Fruit fly (Drosophila melanogaster) whole organism, embryonic: ENCODE results near the gene CNPYb.
A peak's percentile ranks its signal among the peaks of the same experiment; 100 is the strongest.

Experiments
- CG10267 ChIP-seq: fragments of 200-800 bp; sonication (Bioruptor generic); optimal IDR thresholded peaks from 2 replicates; lab custom pipeline; 2018; ENCODE audit warnings: missing biosample characterization, mild to moderate bottlenecking, missing genetic modification characterization, moderate library complexity
- CG10321 ChIP-seq: fragments of 200-800 bp; sonication (Bioruptor generic); IDR thresholded peaks from 2 replicates; pipeline ENCODE4 v1.3.6; 2022; ENCODE audit warnings: missing biosample characterization, missing genetic modification characterization
- CG10565 ChIP-seq: fragments of 200-800 bp; sonication (Bioruptor generic); optimal IDR thresholded peaks from 3 replicates; lab custom pipeline; 2016; ENCODE audit warnings: missing biosample characterization, mild to moderate bottlenecking, missing genetic modification characterization
- CG11085 ChIP-seq: fragments of 200-800 bp; sonication (Bioruptor generic); IDR thresholded peaks from 2 replicates; pipeline ENCODE4 v1.3.6; 2022; ENCODE audit warnings: missing biosample characterization, missing genetic modification characterization
- CG11247 ChIP-seq: fragments of 200-800 bp; sonication (Bioruptor generic); IDR thresholded peaks from 2 replicates; pipeline ENCODE4 v1.3.6; 2022; ENCODE audit warnings: missing biosample characterization, missing genetic modification characterization
- CG14860 ChIP-seq: fragments of 200-800 bp; sonication (Bioruptor generic); IDR thresholded peaks from 3 replicates; pipeline ENCODE4 v1.3.6; 2022; ENCODE audit warnings: missing biosample characterization, missing genetic modification characterization; ENCODE audit not compliant: partially characterized antibody
- CG17568 ChIP-seq: fragments of 200-800 bp; sonication (Bioruptor generic); optimal IDR thresholded peaks from 2 replicates; lab custom pipeline; 2018; ENCODE audit warnings: missing biosample characterization, mild to moderate bottlenecking, missing genetic modification characterization, moderate library complexity
- CG17612 ChIP-seq: fragments of 200-800 bp; sonication (Bioruptor generic); IDR thresholded peaks from 2 replicates; pipeline ENCODE4 v1.3.6; 2022; ENCODE audit warnings: missing biosample characterization, missing genetic modification characterization
- CG1792 ChIP-seq: fragments of 200-800 bp; sonication (Bioruptor generic); optimal IDR thresholded peaks from 2 replicates; lab custom pipeline; 2016; ENCODE audit warnings: missing biosample characterization, missing genetic modification characterization
- CG30020 ChIP-seq: fragments of 200-800 bp; optimal IDR thresholded peaks from 2 replicates; lab custom pipeline; 2019; ENCODE audit warnings: missing biosample characterization, mild to moderate bottlenecking, missing genetic modification characterization, moderate library complexity
- CG31388 ChIP-seq: fragments of 200-800 bp; sonication (Bioruptor generic); optimal IDR thresholded peaks from 2 replicates; lab custom pipeline; 2016; ENCODE audit warnings: missing biosample characterization, missing genetic modification characterization
- CG31441 ChIP-seq: fragments of 200-800 bp; sonication (Bioruptor generic); IDR thresholded peaks from 2 replicates; pipeline ENCODE4 v1.3.6; 2022; ENCODE audit warnings: missing biosample characterization, missing genetic modification characterization
- CG32532 ChIP-seq: fragments of 200-800 bp; sonication (Bioruptor generic); IDR thresholded peaks from 2 replicates; pipeline ENCODE4 v1.3.6; 2022; ENCODE audit warnings: missing biosample characterization, missing genetic modification characterization
- CG3281 ChIP-seq: fragments of 200-800 bp; sonication (Bioruptor generic); optimal IDR thresholded peaks from 3 replicates; lab custom pipeline; 2017; ENCODE audit warnings: missing biosample characterization, mild to moderate bottlenecking, missing genetic modification characterization
- CG33213 ChIP-seq: fragments of 200-800 bp; sonication (Bioruptor generic); optimal IDR thresholded peaks from 3 replicates; lab custom pipeline; 2016; ENCODE audit warnings: missing biosample characterization, missing genetic modification characterization
- CG4404 ChIP-seq: fragments of 200-800 bp; sonication (Bioruptor generic); IDR thresholded peaks from 2 replicates; pipeline ENCODE4 v1.3.6; 2022; ENCODE audit warnings: missing biosample characterization, missing genetic modification characterization
- CG6683 ChIP-seq: fragments of 200-800 bp; sonication (Bioruptor generic); optimal IDR thresholded peaks from 2 replicates; lab custom pipeline; 2017; ENCODE audit warnings: missing biosample characterization, mild to moderate bottlenecking, missing genetic modification characterization, missing genetic modification reagents
- CG6854 ChIP-seq: fragments of 200-800 bp; sonication (Bioruptor generic); optimal IDR thresholded peaks from 3 replicates; lab custom pipeline; 2017; ENCODE audit warnings: missing biosample characterization, mild to moderate bottlenecking, missing genetic modification characterization
- CG7357 ChIP-seq: fragments of 200-800 bp; sonication (Bioruptor generic); IDR thresholded peaks from 3 replicates; pipeline ENCODE4 v1.3.6; 2022; ENCODE audit warnings: missing biosample characterization, missing genetic modification characterization
- CTCF ChIP-seq: fragments of 200-800 bp; sonication (Bioruptor generic); optimal IDR thresholded peaks from 2 replicates; lab custom pipeline; 2017; ENCODE audit warnings: missing biosample characterization, mild to moderate bottlenecking, missing genetic modification characterization, moderate library complexity
- D ChIP-seq, 2 experiments: fragments of 200-800 bp in 1 of 2; fragments of >200 bp in 1 of 2; sonication (Bioruptor generic) in 1 of 2; optimal IDR thresholded peaks; 2 replicates in 1 of 2; 3 replicates in 1 of 2; lab custom pipeline; 2017; ENCODE audit warnings: mild to moderate bottlenecking in 1 of 2, missing biosample characterization in 1 of 2, missing genetic modification characterization in 1 of 2, missing genetic modification reagents in 1 of 2
- Dek ChIP-seq: fragments of 200-800 bp; sonication (Bioruptor generic); optimal IDR thresholded peaks from 3 replicates; lab custom pipeline; 2019; ENCODE audit warnings: missing biosample characterization, mild to moderate bottlenecking, missing genetic modification characterization, moderate library complexity
- Dp ChIP-seq: fragments of 200-800 bp; sonication (Bioruptor generic); optimal IDR thresholded peaks from 2 replicates; lab custom pipeline; 2018; ENCODE audit warnings: missing biosample characterization, mild to moderate bottlenecking, missing genetic modification characterization, moderate library complexity
- Hmr ChIP-seq: fragments of 200-800 bp; sonication (Bioruptor generic); optimal IDR thresholded peaks from 3 replicates; lab custom pipeline; 2017; ENCODE audit warnings: mild to moderate bottlenecking, missing biosample characterization, missing genetic modification reagents, missing genetic modification characterization
- MBD-R2 ChIP-seq: fragments of 200-800 bp; sonication (Bioruptor generic); IDR thresholded peaks from 2 replicates; pipeline ENCODE4 v1.3.6; 2022; ENCODE audit warnings: missing biosample characterization, missing genetic modification characterization
- Mrtf ChIP-seq: fragments of 200-800 bp; sonication (Bioruptor generic); IDR thresholded peaks from 3 replicates; pipeline ENCODE4 v1.3.6; 2022; ENCODE audit warnings: missing biosample characterization, missing genetic modification characterization
- Myb ChIP-seq: fragments of 200-800 bp; sonication (Bioruptor generic); optimal IDR thresholded peaks from 2 replicates; lab custom pipeline; 2016; ENCODE audit warnings: missing biosample characterization, missing genetic modification characterization
- Nf-YC ChIP-seq: fragments of 200-800 bp; optimal IDR thresholded peaks from 3 replicates; lab custom pipeline; 2019; ENCODE audit warnings: missing biosample characterization, mild to moderate bottlenecking, missing genetic modification characterization, moderate library complexity
- Oaz ChIP-seq: fragments of 200-800 bp; sonication (Bioruptor generic); IDR thresholded peaks from 2 replicates; pipeline ENCODE4 v1.3.6; 2022; ENCODE audit warnings: missing biosample characterization, missing genetic modification characterization
- Six4 ChIP-seq: fragments of 200-800 bp; sonication (Bioruptor generic); optimal IDR thresholded peaks from 2 replicates; lab custom pipeline; 2016; ENCODE audit warnings: missing biosample characterization, missing genetic modification characterization
- Spps ChIP-seq: fragments of 200-800 bp; sonication (Bioruptor generic); optimal IDR thresholded peaks from 2 replicates; lab custom pipeline; 2018; ENCODE audit warnings: missing biosample characterization, mild to moderate bottlenecking, missing genetic modification characterization
- Xrp1 ChIP-seq: fragments of 200-800 bp; sonication (Bioruptor generic); IDR thresholded peaks from 2 replicates; pipeline ENCODE4 v1.3.6; 2022; ENCODE audit warnings: missing biosample characterization, missing genetic modification characterization
- caup ChIP-seq: fragments of 200-800 bp; sonication (Bioruptor generic); optimal IDR thresholded peaks from 3 replicates; lab custom pipeline; 2017; ENCODE audit warnings: missing biosample characterization, mild to moderate bottlenecking, missing genetic modification characterization, moderate library complexity; ENCODE audit not compliant: severe bottlenecking
- dan ChIP-seq: fragments of 200-800 bp; sonication (Bioruptor generic); IDR thresholded peaks from 2 replicates; pipeline ENCODE4 v1.3.6; 2022; ENCODE audit warnings: missing biosample characterization, missing genetic modification characterization
- dimm ChIP-seq: fragments of 200-800 bp; sonication (Bioruptor generic); IDR thresholded peaks from 2 replicates; pipeline ENCODE4 v1.3.6; 2022; ENCODE audit warnings: missing biosample characterization, missing genetic modification characterization
- disco-r ChIP-seq: fragments of 200-800 bp; sonication (Bioruptor generic); optimal IDR thresholded peaks from 2 replicates; lab custom pipeline; 2016; ENCODE audit warnings: missing biosample characterization, missing genetic modification characterization
- eyg ChIP-seq: fragments of 200-800 bp; sonication (Bioruptor generic); optimal IDR thresholded peaks from 3 replicates; lab custom pipeline; 2016; ENCODE audit warnings: missing biosample characterization, missing genetic modification characterization
- fd102C ChIP-seq: fragments of 200-800 bp; sonication (Bioruptor generic); optimal IDR thresholded peaks from 2 replicates; lab custom pipeline; 2018; ENCODE audit warnings: missing biosample characterization, mild to moderate bottlenecking, missing genetic modification characterization, moderate library complexity
- fd3F ChIP-seq: fragments of 200-800 bp; sonication (Bioruptor generic); optimal IDR thresholded peaks from 2 replicates; lab custom pipeline; 2018; ENCODE audit warnings: missing biosample characterization, mild to moderate bottlenecking, missing genetic modification characterization, moderate library complexity
- gcm2 ChIP-seq: fragments of 200-800 bp; sonication (Bioruptor generic); optimal IDR thresholded peaks from 2 replicates; lab custom pipeline; 2016; ENCODE audit warnings: missing biosample characterization, missing genetic modification characterization
- hb ChIP-seq: fragments of 200-800 bp; sonication (Bioruptor generic); IDR thresholded peaks from 3 replicates; pipeline ENCODE4 v1.3.6; 2022; ENCODE audit warnings: missing biosample characterization, missing genetic modification characterization; ENCODE audit not compliant: partially characterized antibody
- kah ChIP-seq: fragments of 200-800 bp; sonication (Bioruptor generic); optimal IDR thresholded peaks from 2 replicates; lab custom pipeline; 2018; ENCODE audit warnings: missing biosample characterization, mild to moderate bottlenecking, missing genetic modification characterization
- mirr ChIP-seq: fragments of 200-800 bp; sonication (Bioruptor generic); optimal IDR thresholded peaks from 3 replicates; lab custom pipeline; 2018; ENCODE audit warnings: missing biosample characterization, mild to moderate bottlenecking, missing genetic modification characterization
- nerfin-2 ChIP-seq: fragments of 200-800 bp; sonication (Bioruptor generic); IDR thresholded peaks from 2 replicates; pipeline ENCODE4 v1.3.6; 2022; ENCODE audit warnings: missing biosample characterization, missing genetic modification characterization; ENCODE audit not compliant: partially characterized antibody
- psq ChIP-seq: fragments of 200-800 bp; sonication (Bioruptor generic); optimal IDR thresholded peaks from 2 replicates; lab custom pipeline; 2017; ENCODE audit warnings: missing biosample characterization, missing genetic modification characterization
- sd ChIP-seq: fragments of 200-800 bp; sonication (Bioruptor generic); optimal IDR thresholded peaks from 3 replicates; lab custom pipeline; 2018; ENCODE audit warnings: missing biosample characterization, mild to moderate bottlenecking, missing genetic modification characterization, moderate library complexity
- sna ChIP-seq: fragments of 200-800 bp; sonication (Bioruptor generic); IDR thresholded peaks from 2 replicates; pipeline ENCODE4 v1.3.6; 2022; ENCODE audit warnings: missing biosample characterization, missing genetic modification characterization; ENCODE audit not compliant: partially characterized antibody
- tll ChIP-seq, 2 experiments: fragments of 200-800 bp in 1 of 2; fragments of >200 bp in 1 of 2; sonication (Bioruptor generic) in 1 of 2; optimal IDR thresholded peaks; 2 replicates each; lab custom pipeline; 2017 to 2019; ENCODE audit warnings: missing biosample characterization in 2 of 2, missing genetic modification characterization in 2 of 2, mild to moderate bottlenecking in 1 of 2, moderate library complexity in 1 of 2
- ttk ChIP-seq: fragments of 200-800 bp; sonication (Bioruptor generic); IDR thresholded peaks from 2 replicates; pipeline ENCODE4 v2.1.2; 2022; ENCODE audit warnings: missing biosample characterization, missing genetic modification characterization
- vfl ChIP-seq: fragments of 200-800 bp; sonication (Bioruptor generic); optimal IDR thresholded peaks from 2 replicates; lab custom pipeline; 2016; ENCODE audit warnings: missing biosample characterization, missing genetic modification characterization
- zf30C ChIP-seq: fragments of 200-800 bp; sonication (Bioruptor generic); optimal IDR thresholded peaks from 3 replicates; lab custom pipeline; 2018; ENCODE audit warnings: missing biosample characterization, mild to moderate bottlenecking, missing genetic modification characterization

The CNPYb gene

DNA sequence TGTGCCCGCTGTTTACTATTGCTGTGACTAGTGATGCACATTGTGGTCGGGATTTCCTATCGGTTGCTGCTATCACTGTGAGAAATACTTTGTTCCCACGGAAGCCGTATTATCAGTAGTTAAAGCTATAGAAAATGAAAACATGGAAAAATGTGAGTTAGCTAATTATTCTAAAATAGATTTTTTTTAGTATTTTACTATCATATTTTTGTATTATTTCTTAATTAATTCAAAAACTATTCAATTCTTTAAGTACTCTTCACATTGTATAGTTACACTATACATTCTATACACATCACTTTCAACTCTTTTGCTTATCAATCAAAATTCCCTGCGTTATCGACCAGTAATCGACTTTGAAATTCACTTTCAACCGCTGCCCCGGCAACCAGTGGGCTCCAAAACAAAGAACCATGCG lies 1.7 kb upstream of the CNPYb start, which contains the start of the genes Naxd and CG14079 (continued):
- TF ChIP-seq mirr = no peak
- no peak for TF ChIP-seq CG33213 (GFP tag; lab: Kevin White, UChicago)
- no peak for TF ChIP-seq vfl (GFP tag; lab: Kevin White, UChicago)
- peak; percentile 74 for TF ChIP-seq zf30C (GFP tag; lab: Kevin White, UChicago)
- TF ChIP-seq Hmr = peak; percentile 68
- 0 out of 2 replicates have a peak, but pooled peaks have one; percentile 22 for TF ChIP-seq CG4404 (GFP tag; lab: Robert Waterston, UW)
- no peak for TF ChIP-seq eyg
- peak; percentile 62 for TF ChIP-seq CG31441
- no peak for TF ChIP-seq CG17568 (GFP tag; lab: Kevin White, UChicago)
- TF ChIP-seq fd3F (GFP tag; lab: Kevin White, UChicago) = peak; percentile 67
- TF ChIP-seq CTCF (GFP tag; lab: Kevin White, UChicago) = no peak
- no peak for TF ChIP-seq CG6683 (GFP tag; lab: Kevin White, UChicago)
- no peak for TF ChIP-seq CG11085 (GFP tag; lab: Robert Waterston, UW)
- TF ChIP-seq fd102C (GFP tag; lab: Kevin White, UChicago) = no peak
- peak; percentile 17 for TF ChIP-seq Six4 (GFP tag; lab: Kevin White, UChicago)
- TF ChIP-seq kah = no peak
- TF ChIP-seq Xrp1 (GFP tag; lab: Robert Waterston, UW) = peak; percentile 74; the same call in 1 of the 2 replicates
- no peak for TF ChIP-seq CG6854 (GFP tag; lab: Kevin White, UChicago)
- TF ChIP-seq dan (GFP tag; lab: Robert Waterston, UW) = no peak
- no peak for TF ChIP-seq Nf-YC
- peak; percentile 60 for TF ChIP-seq Oaz (GFP tag; lab: Robert Waterston, UW)
- TF ChIP-seq ttk (GFP tag; lab: Robert Waterston, UW) = peak; percentile 48
- no peak for TF ChIP-seq CG31388 (GFP tag; lab: Kevin White, UChicago)
- TF ChIP-seq CG1792 (GFP tag; lab: Kevin White, UChicago) = no peak
- peak; percentile 52 for TF ChIP-seq Myb (GFP tag; lab: Kevin White, UChicago)
- peak; percentile 16 for TF ChIP-seq psq (GFP tag; lab: Kevin White, UChicago)
- TF ChIP-seq disco-r = no peak
- TF ChIP-seq Dek (tag; lab: Kevin White, UChicago) = peak; percentile 64
- peak; percentile 31 for TF ChIP-seq CG30020
- TF ChIP-seq Mrtf = 0 out of 3 replicates have a peak, but pooled peaks have one; percentile 30
- TF ChIP-seq tll (GFP tag; optimal IDR thresholded peaks at IDR 0.05; lab: Kevin White, UChicago) = no peak
- TF ChIP-seq Spps (tag; lab: Kevin White, UChicago) = peak; percentile 21
- TF ChIP-seq CG32532 (GFP tag; lab: Robert Waterston, UW) = no peak
- TF ChIP-seq MBD-R2 (GFP tag; lab: Robert Waterston, UW) = peak; percentile 67
- no peak for TF ChIP-seq D (optimal IDR thresholded peaks at IDR 0.05; lab: Kevin White, UChicago)
- no peak for TF ChIP-seq D (GFP tag; optimal IDR thresholded peaks at IDR 0.05; lab: Kevin White, UChicago)
- no peak for TF ChIP-seq CG10321
- no peak for TF ChIP-seq CG11247 (GFP tag; lab: Robert Waterston, UW)
- peak; percentile 23 for TF ChIP-seq caup (GFP tag; lab: Kevin White, UChicago)
- TF ChIP-seq sd (tag; lab: Kevin White, UChicago) = no peak
- no peak for TF ChIP-seq CG3281 (GFP tag; lab: Kevin White, UChicago)
- TF ChIP-seq CG10267 (tag; lab: Kevin White, UChicago) = peak; percentile 40
- TF ChIP-seq sna (GFP tag; lab: Robert Waterston, UW) = no peak
- TF ChIP-seq nerfin-2 (GFP tag; lab: Robert Waterston, UW) = no peak
- TF ChIP-seq hb (GFP tag; lab: Robert Waterston, UW) = no peak
- TF ChIP-seq dimm = 0 out of 2 replicates have a peak, but pooled peaks have one; percentile 25
- no peak for TF ChIP-seq CG17612 (GFP tag; lab: Robert Waterston, UW)
- peak; percentile 75 for TF ChIP-seq CG7357 (GFP tag; lab: Robert Waterston, UW)
- peak; percentile 45 for TF ChIP-seq Dp (GFP tag; lab: Kevin White, UChicago)
- no peak for TF ChIP-seq gcm2 (GFP tag; lab: Kevin White, UChicago)
- no peak for TF ChIP-seq CG10565 (GFP tag; lab: Kevin White, UChicago)
- TF ChIP-seq CG14860 (GFP tag; lab: Robert Waterston, UW) = no peak
